Worm (Caenorhabditis elegans) whole organism, mixed stage, embryonic: ENCODE measurements around the gene daf-18.

Experiments
- ces-1 ChIP-seq: fragments of 150-350 bp; optimal IDR thresholded peaks from 2 replicates; lab custom pipeline; 2014; ENCODE audit warnings: missing biosample characterization, missing genetic modification reagents, missing genetic modification characterization
- elt-3 ChIP-seq: fragments of 150-350 bp; optimal IDR thresholded peaks from 2 replicates; lab custom pipeline; 2014; ENCODE audit warnings: missing biosample characterization, missing genetic modification characterization
- hlh-1 ChIP-seq: fragments of 150-350 bp; optimal IDR thresholded peaks from 2 replicates; lab custom pipeline; 2014; ENCODE audit warnings: missing biosample characterization, missing genetic modification reagents, missing genetic modification characterization
- nhr-12 ChIP-seq: fragments of 150-350 bp; optimal IDR thresholded peaks from 2 replicates; lab custom pipeline; 2014; ENCODE audit warnings: missing biosample characterization, missing genetic modification characterization
- nhr-76 ChIP-seq: sonication (generic microtip); optimal IDR thresholded peaks from 2 replicates; lab custom pipeline; 2017; ENCODE audit warnings: missing biosample characterization, missing genetic modification characterization
- pha-4 ChIP-seq: fragments of 150-350 bp; optimal IDR thresholded peaks from 2 replicates; lab custom pipeline; 2018; ENCODE audit warnings: missing biosample characterization, missing genetic modification reagents, missing genetic modification characterization
- sptf-1 ChIP-seq: sonication (generic microtip); optimal IDR thresholded peaks from 2 replicates; lab custom pipeline; 2017; ENCODE audit warnings: mild to moderate bottlenecking, missing genetic modification characterization, moderate library complexity, missing compliant biosample characterization

ce11 chrIV:455484-455883 is 30.5 kb upstream of the daf-18 start, which contains the start of gene M04G7.1:
- TF ChIP-seq pha-4 (tag; lab: Kevin White, UChicago) (no peak), ces-1 (no peak), nhr-76 (tag; lab: Kevin White, UChicago) (no peak), elt-3 (tag; lab: Kevin White, UChicago) (no peak), nhr-12 (no peak), sptf-1 (no peak), hlh-1 (tag; lab: Kevin White, UChicago) (no peak)
